Fruit fly (Drosophila melanogaster): ENCODE measurements around the gene Tim17b2.

Gene Tim17b2

dm6 chr2L:15471565-15471964 is 13.0 kb upstream of the Tim17b2 start:
- TF ChIP-seq cnc (optimal IDR thresholded peaks at IDR 0.05): no peak
- TF ChIP-seq CG7045 (GFP tag; optimal IDR thresholded peaks at IDR 0.05): no peak

- TF ChIP-seq Hr96 (GFP tag; optimal IDR thresholded peaks at IDR 0.05) (no peak), cic (GFP tag; optimal IDR thresholded peaks at IDR 0.05) (no peak), toe (GFP tag; optimal IDR thresholded peaks at IDR 0.05) (no peak)
Observed at dm6 chr2L:15474402-15474801, 10.1 kb upstream of the Tim17b2 start.

- TF ChIP-seq CG1620 (GFP tag; optimal IDR thresholded peaks at IDR 0.05): no peak
Observed at dm6 chr2L:15474911-15475310, 9.6 kb upstream of the Tim17b2 start.

DNA sequence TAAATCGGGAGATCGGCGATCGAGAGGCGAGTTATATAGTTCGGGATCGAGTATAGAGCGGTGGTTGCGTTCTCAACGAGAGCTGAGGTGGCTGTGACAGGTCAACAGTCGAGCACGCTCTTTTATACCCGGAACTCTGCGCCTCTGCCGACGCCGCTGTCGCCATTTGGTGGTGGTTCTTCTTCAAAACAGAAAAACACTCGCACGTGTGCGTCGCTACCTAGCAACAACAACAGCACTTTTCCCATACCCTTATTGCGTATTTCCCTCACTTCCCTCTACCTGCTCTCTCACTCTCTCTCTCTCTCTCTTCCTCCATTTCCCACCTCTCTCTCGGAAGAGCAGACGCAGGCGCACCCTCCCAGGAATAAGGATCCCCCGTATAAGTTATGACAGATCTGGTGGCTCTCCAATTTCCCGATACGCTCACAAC is 6.4 kb upstream of the Tim17b2 start, which contains the start of gene sna:
sna (minus strand) TSS at position 102 of the 433 bp plus-strand sequence.
- TF ChIP-seq CG1620 (GFP tag; optimal IDR thresholded peaks at IDR 0.05): no peak

DNA sequence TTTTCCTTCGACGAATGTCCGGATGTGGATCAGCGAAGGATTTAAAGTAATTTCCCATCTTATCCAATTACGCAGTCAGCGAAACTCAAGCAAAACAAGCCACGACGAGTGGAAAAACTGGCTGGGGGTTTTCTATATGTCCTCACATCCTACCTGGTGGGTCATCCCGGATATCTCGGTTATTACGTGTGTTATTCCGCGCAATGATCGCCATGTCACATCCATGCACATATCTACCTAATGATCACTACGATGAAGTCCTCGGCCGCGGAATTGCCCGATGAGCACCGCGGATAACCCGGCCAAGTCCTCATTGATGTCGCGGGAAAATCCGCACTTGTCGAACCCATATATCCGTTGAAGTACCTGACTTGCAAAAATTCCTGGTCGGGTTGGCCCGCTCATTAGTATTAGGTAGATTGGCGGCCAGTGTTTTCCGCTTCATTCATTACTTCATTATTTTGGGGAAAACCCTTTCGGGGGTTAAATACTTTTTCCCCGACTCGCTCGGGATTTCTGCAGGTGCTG is 4.8 kb upstream of the Tim17b2 start:
- TF ChIP-seq CG1620 (GFP tag; optimal IDR thresholded peaks at IDR 0.05) (no peak), CG7101 (tag; optimal IDR thresholded peaks at IDR 0.05) (no peak), CG7045 (GFP tag; optimal IDR thresholded peaks at IDR 0.05) (no peak)

- TF ChIP-seq tj (GFP tag; optimal IDR thresholded peaks at IDR 0.05) (no peak), CG7045 (GFP tag; optimal IDR thresholded peaks at IDR 0.05) (no peak), Hr96 (GFP tag; optimal IDR thresholded peaks at IDR 0.05) (no peak), Crg-1 (GFP tag; optimal IDR thresholded peaks at IDR 0.05) (no peak), CG11617 (GFP tag; optimal IDR thresholded peaks at IDR 0.05) (no peak), pad (GFP tag; optimal IDR thresholded peaks at IDR 0.05) (no peak)
Observed at dm6 chr2L:15485626-15486486, 1.3 kb downstream of the Tim17b2 start.

- TF ChIP-seq Mnt (GFP tag; optimal IDR thresholded peaks at IDR 0.05): no peak
- TF ChIP-seq CG33017 (tag; optimal IDR thresholded peaks at IDR 0.05): no peak
- TF ChIP-seq CG7045 (GFP tag; optimal IDR thresholded peaks at IDR 0.05): no peak
- TF ChIP-seq kay (GFP tag; ENCODE audit: borderline replicate concordance): no peak
- TF ChIP-seq Hr96 (GFP tag; optimal IDR thresholded peaks at IDR 0.05): no peak
- TF ChIP-seq ovo (GFP tag; optimal IDR thresholded peaks at IDR 0.05): no peak
- no peak for TF ChIP-seq CG12768 (GFP tag; optimal IDR thresholded peaks at IDR 0.05)
- TF ChIP-seq CG7101 (tag; optimal IDR thresholded peaks at IDR 0.05): no peak
- no peak for TF ChIP-seq cic (GFP tag; optimal IDR thresholded peaks at IDR 0.05)
- no peak for TF ChIP-seq CG14711 (tag; optimal IDR thresholded peaks at IDR 0.05)
- TF ChIP-seq toe (GFP tag; optimal IDR thresholded peaks at IDR 0.05): no peak
- TF ChIP-seq bab1 (GFP tag; optimal IDR thresholded peaks at IDR 0.05): no peak
- no peak for TF ChIP-seq CG11617 (GFP tag; optimal IDR thresholded peaks at IDR 0.05)
- no peak for TF ChIP-seq Clk (GFP tag; optimal IDR thresholded peaks at IDR 0.05)
- TF ChIP-seq CG1620 (GFP tag; optimal IDR thresholded peaks at IDR 0.05): no peak
- no peak for TF ChIP-seq pad (GFP tag; optimal IDR thresholded peaks at IDR 0.05)
- no peak for TF ChIP-seq Crg-1 (GFP tag; optimal IDR thresholded peaks at IDR 0.05)
- TF ChIP-seq CG5204 (GFP tag; optimal IDR thresholded peaks at IDR 0.05): no peak
Observed at dm6 chr2L:15486525-15487128, 2.1 kb downstream of the Tim17b2 start.

dm6 chr2L:15490206-15490851 is 5.8 kb downstream of the Tim17b2 start:
- TF ChIP-seq Crg-1 (GFP tag; optimal IDR thresholded peaks at IDR 0.05) (no peak), CG12768 (GFP tag; optimal IDR thresholded peaks at IDR 0.05) (no peak), tj (GFP tag; optimal IDR thresholded peaks at IDR 0.05) (no peak), CG5204 (GFP tag; optimal IDR thresholded peaks at IDR 0.05) (no peak), cnc (optimal IDR thresholded peaks at IDR 0.05) (no peak), kay (GFP tag; ENCODE audit: borderline replicate concordance) (no peak), toe (GFP tag; optimal IDR thresholded peaks at IDR 0.05) (no peak), Mnt (GFP tag; optimal IDR thresholded peaks at IDR 0.05) (no peak), CG7101 (tag; optimal IDR thresholded peaks at IDR 0.05) (no peak), Clk (GFP tag; optimal IDR thresholded peaks at IDR 0.05) (no peak), CG33017 (tag; optimal IDR thresholded peaks at IDR 0.05) (no peak), CG14711 (tag; optimal IDR thresholded peaks at IDR 0.05) (no peak), pad (GFP tag; optimal IDR thresholded peaks at IDR 0.05) (no peak)
